Worm (Caenorhabditis elegans): ENCODE data around the gene chil-18.

DNA sequence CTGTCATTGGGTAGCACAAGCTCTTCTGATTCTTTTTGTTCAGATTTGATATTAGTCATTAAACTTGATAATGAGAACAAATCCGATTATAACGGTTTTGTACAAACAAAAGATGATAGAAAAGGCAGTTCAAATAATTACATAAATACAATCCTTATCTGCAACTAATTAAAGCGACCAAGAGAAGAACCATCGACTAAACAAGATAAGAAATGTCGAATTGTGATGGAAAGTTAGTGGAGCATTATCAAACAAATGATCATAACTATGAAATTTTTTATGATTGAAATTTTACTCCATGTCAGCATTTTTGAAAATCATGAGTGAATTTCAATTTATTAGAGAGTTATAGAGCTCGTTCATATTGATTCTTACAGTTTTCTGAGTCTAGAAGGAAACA is 20.3 kb downstream of the chil-18 start, which contains the start of gene chil-23:
- TF ChIP-seq C08G9.2 (tag; optimal IDR thresholded peaks at IDR 0.05) (no peak), ahr-1 (tag; optimal IDR thresholded peaks at IDR 0.05) (no peak), unc-55 (GFP tag; optimal IDR thresholded peaks at IDR 0.05) (no peak), nhr-11 (tag; optimal IDR thresholded peaks at IDR 0.05) (no peak), ceh-9 (tag; optimal IDR thresholded peaks at IDR 0.05) (no peak), pag-3 (tag; optimal IDR thresholded peaks at IDR 0.05; ENCODE audit: borderline replicate concordance) (no peak), ceh-24 (tag; optimal IDR thresholded peaks at IDR 0.05) (no peak), hlh-6 (tag; optimal IDR thresholded peaks at IDR 0.05) (no peak), pha-4 (tag; optimal IDR thresholded peaks at IDR 0.05) (no peak), tbx-2 (tag; optimal IDR thresholded peaks at IDR 0.05) (no peak)

All from whole organism, late embryonic.